Fruit fly (Drosophila melanogaster) whole organism, embryonic: ENCODE results near the gene ClC-c.
A peak's percentile ranks its signal among the peaks of the same experiment; 100 is the strongest.

Source experiments
- Aef1 ChIP-seq: fragments of 200-800 bp; sonication (Bioruptor generic); IDR thresholded peaks from 3 replicates; pipeline ENCODE4 v1.3.6; 2022; ENCODE audit warnings: missing biosample characterization, missing genetic modification characterization
- Atf-2 ChIP-seq: fragments of 200-800 bp; sonication (Bioruptor generic); optimal IDR thresholded peaks from 2 replicates; lab custom pipeline; 2016; ENCODE audit warnings: missing biosample characterization, missing genetic modification characterization
- B-H1 ChIP-seq: fragments of 200-800 bp; sonication (Bioruptor generic); IDR thresholded peaks from 3 replicates; pipeline ENCODE4 v1.3.6; 2022; ENCODE audit warnings: missing biosample characterization, missing genetic modification characterization
- Bgb ChIP-seq: fragments of 200-800 bp; sonication (Bioruptor generic); IDR thresholded peaks from 2 replicates; pipeline ENCODE4 v1.3.6; 2022; ENCODE audit warnings: missing biosample characterization, missing genetic modification characterization; ENCODE audit not compliant: partially characterized antibody
- C15 ChIP-seq: fragments of 200-800 bp; sonication (Bioruptor generic); IDR thresholded peaks from 3 replicates; pipeline ENCODE4 v1.3.6; 2022; ENCODE audit warnings: missing biosample characterization, missing genetic modification characterization
- CG10147 ChIP-seq: fragments of 200-800 bp; sonication (Bioruptor generic); optimal IDR thresholded peaks from 2 replicates; lab custom pipeline; 2019; ENCODE audit warnings: missing biosample characterization, mild to moderate bottlenecking, missing genetic modification characterization, moderate library complexity
- CG10209 ChIP-seq: fragments of 200-800 bp; sonication (Bioruptor generic); optimal IDR thresholded peaks from 3 replicates; lab custom pipeline; 2017; ENCODE audit warnings: missing biosample characterization, mild to moderate bottlenecking, missing genetic modification characterization, missing genetic modification reagents
- CG10274 ChIP-seq: fragments of 200-800 bp; sonication (Bioruptor generic); optimal IDR thresholded peaks from 3 replicates; lab custom pipeline; 2017; ENCODE audit warnings: missing biosample characterization, mild to moderate bottlenecking, missing genetic modification characterization
- CG12104 ChIP-seq: fragments of 200-800 bp; sonication (Bioruptor generic); optimal IDR thresholded peaks from 3 replicates; lab custom pipeline; 2016; ENCODE audit warnings: missing biosample characterization, missing genetic modification characterization
- CG12391 ChIP-seq: fragments of 200-800 bp; sonication (Bioruptor generic); optimal IDR thresholded peaks from 3 replicates; lab custom pipeline; 2018; ENCODE audit warnings: missing biosample characterization, mild to moderate bottlenecking, missing genetic modification characterization, moderate library complexity
- CG12769 ChIP-seq: fragments of 200-800 bp; sonication (Bioruptor generic); optimal IDR thresholded peaks from 2 replicates; lab custom pipeline; 2019; ENCODE audit warnings: missing biosample characterization, mild to moderate bottlenecking, missing genetic modification characterization, moderate library complexity
- CG13296 ChIP-seq: fragments of 200-800 bp; sonication (Bioruptor generic); optimal IDR thresholded peaks from 3 replicates; lab custom pipeline; 2018; ENCODE audit warnings: missing biosample characterization, mild to moderate bottlenecking, missing genetic modification characterization
- CG14710 ChIP-seq: fragments of 200-800 bp; sonication (Bioruptor generic); optimal IDR thresholded peaks from 3 replicates; lab custom pipeline; 2019; ENCODE audit warnings: missing biosample characterization, mild to moderate bottlenecking, missing genetic modification characterization, moderate library complexity
- CG17361 ChIP-seq: fragments of 200-800 bp; sonication (Bioruptor generic); IDR thresholded peaks from 3 replicates; pipeline ENCODE4 v1.3.6; 2022; ENCODE audit warnings: missing biosample characterization, missing genetic modification characterization
- CG18476 ChIP-seq: fragments of 200-800 bp; sonication (Bioruptor generic); optimal IDR thresholded peaks from 2 replicates; lab custom pipeline; 2016; ENCODE audit warnings: missing biosample characterization, mild to moderate bottlenecking, missing genetic modification characterization
- CG18764 ChIP-seq: fragments of 200-800 bp; sonication (Bioruptor generic); optimal IDR thresholded peaks from 3 replicates; lab custom pipeline; 2016; ENCODE audit warnings: missing biosample characterization, missing genetic modification characterization
- CG3065 ChIP-seq: fragments of 200-800 bp; sonication (Bioruptor generic); optimal IDR thresholded peaks from 2 replicates; lab custom pipeline; 2016; ENCODE audit warnings: missing biosample characterization, missing genetic modification characterization
- CG31224 ChIP-seq: fragments of 200-800 bp; sonication (Bioruptor generic); IDR thresholded peaks from 2 replicates; pipeline ENCODE4 v1.3.6; 2022; ENCODE audit warnings: missing biosample characterization, missing genetic modification characterization
- CG31441 ChIP-seq: fragments of 200-800 bp; sonication (Bioruptor generic); IDR thresholded peaks from 2 replicates; pipeline ENCODE4 v1.3.6; 2022; ENCODE audit warnings: missing biosample characterization, missing genetic modification characterization
- CG32532 ChIP-seq: fragments of 200-800 bp; sonication (Bioruptor generic); IDR thresholded peaks from 2 replicates; pipeline ENCODE4 v1.3.6; 2022; ENCODE audit warnings: missing biosample characterization, missing genetic modification characterization
- CG4730 ChIP-seq: fragments of 200-800 bp; sonication (Bioruptor generic); IDR thresholded peaks from 2 replicates; pipeline ENCODE4 v1.3.6; 2022; ENCODE audit warnings: missing biosample characterization, missing genetic modification characterization
- CG4820 ChIP-seq: fragments of 200-800 bp; sonication (Bioruptor generic); optimal IDR thresholded peaks from 3 replicates; lab custom pipeline; 2016; ENCODE audit warnings: missing biosample characterization, missing genetic modification characterization
- CG6765 ChIP-seq: fragments of 200-800 bp; sonication (Bioruptor generic); optimal IDR thresholded peaks from 3 replicates; lab custom pipeline; 2017; ENCODE audit warnings: missing biosample characterization, mild to moderate bottlenecking, missing genetic modification characterization
- CG6813 ChIP-seq: fragments of 200-800 bp; sonication (Bioruptor generic); optimal IDR thresholded peaks from 2 replicates; lab custom pipeline; 2017; ENCODE audit warnings: missing biosample characterization, missing genetic modification characterization, mild to moderate bottlenecking, moderate library complexity, missing genetic modification reagents
- CG7357 ChIP-seq: fragments of 200-800 bp; sonication (Bioruptor generic); IDR thresholded peaks from 3 replicates; pipeline ENCODE4 v1.3.6; 2022; ENCODE audit warnings: missing biosample characterization, missing genetic modification characterization
- CG9876 ChIP-seq: fragments of 200-800 bp; sonication (Bioruptor generic); optimal IDR thresholded peaks from 2 replicates; lab custom pipeline; 2016; ENCODE audit warnings: missing biosample characterization, missing genetic modification characterization
- Dip2 ChIP-seq: fragments of 200-800 bp; sonication (Bioruptor generic); IDR thresholded peaks from 2 replicates; pipeline ENCODE4 v1.3.6; 2022; ENCODE audit warnings: missing biosample characterization, missing genetic modification characterization
- Dref ChIP-seq: fragments of 200-800 bp; sonication (Bioruptor generic); IDR thresholded peaks from 2 replicates; pipeline ENCODE4 v1.3.6; 2022; ENCODE audit warnings: missing biosample characterization, missing genetic modification characterization
- Jarid2 ChIP-seq: fragments of 200-800 bp; sonication (Bioruptor generic); optimal IDR thresholded peaks from 3 replicates; lab custom pipeline; 2017; ENCODE audit warnings: mild to moderate bottlenecking, missing biosample characterization, missing genetic modification reagents, missing genetic modification characterization
- MBD-R2 ChIP-seq: fragments of 200-800 bp; sonication (Bioruptor generic); IDR thresholded peaks from 2 replicates; pipeline ENCODE4 v1.3.6; 2022; ENCODE audit warnings: missing biosample characterization, missing genetic modification characterization
- Oli ChIP-seq: fragments of 200-800 bp; sonication (Bioruptor generic); optimal IDR thresholded peaks from 2 replicates; lab custom pipeline; 2018; ENCODE audit warnings: missing biosample characterization, mild to moderate bottlenecking, missing genetic modification characterization, moderate library complexity
- Opbp ChIP-seq: fragments of 200-800 bp; sonication (Bioruptor generic); IDR thresholded peaks from 3 replicates; pipeline ENCODE4 v1.3.6; 2022; ENCODE audit warnings: missing biosample characterization, missing genetic modification characterization; ENCODE audit not compliant: partially characterized antibody
- Sox102F ChIP-seq: fragments of 200-800 bp; sonication (Bioruptor generic); optimal IDR thresholded peaks from 2 replicates; lab custom pipeline; 2018; ENCODE audit warnings: missing biosample characterization, mild to moderate bottlenecking, missing genetic modification characterization, moderate library complexity
- TFAM ChIP-seq: fragments of 200-800 bp; sonication (Bioruptor generic); optimal IDR thresholded peaks from 2 replicates; lab custom pipeline; 2017; ENCODE audit warnings: missing biosample characterization, missing genetic modification characterization, inconsistent platforms
- ab ChIP-seq: fragments of 200-800 bp; sonication (Bioruptor generic); optimal IDR thresholded peaks from 2 replicates; lab custom pipeline; 2016; ENCODE audit warnings: missing biosample characterization, missing genetic modification characterization
- bcd ChIP-seq: fragments of 200-800 bp; sonication (Bioruptor generic); optimal IDR thresholded peaks from 2 replicates; lab custom pipeline; 2017; ENCODE audit warnings: missing biosample characterization, mild to moderate bottlenecking, missing genetic modification characterization
- corto ChIP-seq: fragments of 200-800 bp; sonication (Bioruptor generic); optimal IDR thresholded peaks from 2 replicates; lab custom pipeline; 2016; ENCODE audit warnings: missing biosample characterization, mild to moderate bottlenecking, missing genetic modification characterization, moderate library complexity
- crol ChIP-seq: fragments of 200-800 bp; sonication (Bioruptor generic); IDR thresholded peaks from 2 replicates; pipeline ENCODE4 v1.3.6; 2022; ENCODE audit warnings: missing biosample characterization, missing genetic modification characterization
- fd102C ChIP-seq: fragments of 200-800 bp; sonication (Bioruptor generic); optimal IDR thresholded peaks from 2 replicates; lab custom pipeline; 2018; ENCODE audit warnings: missing biosample characterization, mild to moderate bottlenecking, missing genetic modification characterization, moderate library complexity
- fd3F ChIP-seq: fragments of 200-800 bp; sonication (Bioruptor generic); optimal IDR thresholded peaks from 2 replicates; lab custom pipeline; 2018; ENCODE audit warnings: missing biosample characterization, mild to moderate bottlenecking, missing genetic modification characterization, moderate library complexity
- ftz-f1 ChIP-seq: fragments of 200-800 bp; sonication (Bioruptor generic); optimal IDR thresholded peaks from 2 replicates; lab custom pipeline; 2016; ENCODE audit warnings: missing biosample characterization, missing genetic modification characterization
- h ChIP-seq: fragments of >200 bp; optimal IDR thresholded peaks from 2 replicates; lab custom pipeline; 2017
- jumu ChIP-seq: fragments of 200-800 bp; sonication (Bioruptor generic); optimal IDR thresholded peaks from 3 replicates; lab custom pipeline; 2016; ENCODE audit warnings: missing biosample characterization, missing genetic modification characterization
- lbe ChIP-seq: fragments of 200-800 bp; sonication (Bioruptor generic); optimal IDR thresholded peaks from 2 replicates; lab custom pipeline; 2016; ENCODE audit warnings: missing biosample characterization, mild to moderate bottlenecking, missing genetic modification characterization
- sd ChIP-seq: fragments of 200-800 bp; sonication (Bioruptor generic); optimal IDR thresholded peaks from 3 replicates; lab custom pipeline; 2018; ENCODE audit warnings: missing biosample characterization, mild to moderate bottlenecking, missing genetic modification characterization, moderate library complexity
- sens ChIP-seq: fragments of 200-800 bp; sonication (Bioruptor generic); peaks from one replicate; lab custom pipeline; 2016; ENCODE audit warnings: missing biosample characterization, missing genetic modification characterization
- sens-2 ChIP-seq: fragments of 200-800 bp; sonication (Bioruptor generic); IDR thresholded peaks from 2 replicates; pipeline ENCODE4 v1.3.6; 2022; ENCODE audit warnings: missing biosample characterization, missing genetic modification characterization
- sima ChIP-seq: fragments of 200-800 bp; sonication (Bioruptor generic); optimal IDR thresholded peaks from 2 replicates; lab custom pipeline; 2016; ENCODE audit warnings: missing biosample characterization, missing genetic modification characterization
- so ChIP-seq: fragments of 200-800 bp; sonication (Bioruptor generic); IDR thresholded peaks from 3 replicates; pipeline ENCODE4 v1.3.6; 2022; ENCODE audit warnings: missing biosample characterization, missing genetic modification characterization
- sr ChIP-seq: fragments of 200-800 bp; sonication (Bioruptor generic); IDR thresholded peaks from 3 replicates; pipeline ENCODE4 v1.3.6; 2022; ENCODE audit warnings: missing biosample characterization, missing genetic modification characterization
- ssp ChIP-seq: fragments of 200-800 bp; sonication (Bioruptor generic); IDR thresholded peaks from 2 replicates; pipeline ENCODE4 v1.3.6; 2022; ENCODE audit warnings: missing biosample characterization, missing genetic modification characterization

ClC-c gene

dm6 chr3L:16105528-16105927 lies 15.3 kb downstream of the ClC-c start, which contains the start of the genes IntS9 and CG43295 (continued):
- TF ChIP-seq Oli (tag; lab: Kevin White, UChicago) (peak; percentile 68), Opbp (GFP tag; lab: Robert Waterston, UW) (no peak), lbe (GFP tag; lab: Kevin White, UChicago) (peak; percentile 77), CG3065 (peak; percentile 75), sens (GFP tag; lab: Kevin White, UChicago) (peak; percentile 99), CG6765 (no peak), fd102C (GFP tag; lab: Kevin White, UChicago) (peak; percentile 17), sr (GFP tag; lab: Robert Waterston, UW) (no peak; the same call in 2 of the 3 replicates), CG7357 (GFP tag; lab: Robert Waterston, UW) (peak; percentile 69; the same call in 2 of the 3 replicates), so (GFP tag; lab: Robert Waterston, UW) (peak; percentile 69; the same call in 2 of the 3 replicates), h (no peak), CG13296 (GFP tag; lab: Kevin White, UChicago) (no peak), Sox102F (GFP tag; lab: Kevin White, UChicago) (peak; percentile 84), CG18476 (GFP tag; lab: Kevin White, UChicago) (peak; percentile 83), crol (GFP tag; lab: Robert Waterston, UW) (0 out of 2 replicates have a peak, but pooled peaks have one; percentile 17), Dip2 (GFP tag; lab: Robert Waterston, UW) (no peak), Jarid2 (GFP tag; lab: Kevin White, UChicago) (no peak), Dref (GFP tag; lab: Robert Waterston, UW) (peak; percentile 26; the same call in 1 of the 2 replicates), CG12391 (peak; percentile 87), CG31441 (no peak), Atf-2 (GFP tag; lab: Kevin White, UChicago) (peak; percentile 82), TFAM (GFP tag; lab: Kevin White, UChicago) (no peak), Aef1 (GFP tag; lab: Robert Waterston, UW) (peak; percentile 82), CG14710 (tag; lab: Kevin White, UChicago) (peak; percentile 83), CG9876 (peak; percentile 68), CG12104 (GFP tag; lab: Kevin White, UChicago) (peak; percentile 44), sens-2 (GFP tag; lab: Robert Waterston, UW) (peak; percentile 77; the same call in 1 of the 2 replicates), MBD-R2 (peak; percentile 94), sima (GFP tag; lab: Kevin White, UChicago) (peak; percentile 25), CG10147 (GFP tag; lab: Kevin White, UChicago) (no peak), CG18764 (GFP tag; lab: Kevin White, UChicago) (peak; percentile 82), fd3F (GFP tag; lab: Kevin White, UChicago) (peak; percentile 58), CG10209 (GFP tag; lab: Kevin White, UChicago) (peak; percentile 67), CG17361 (GFP tag; lab: Robert Waterston, UW) (no peak; the same call in 2 of the 3 replicates), CG4820 (GFP tag; lab: Kevin White, UChicago) (peak; percentile 85), CG31224 (peak; percentile 60), CG6813 (GFP tag; lab: Kevin White, UChicago) (peak; percentile 68), Bgb (no peak), ftz-f1 (GFP tag; lab: Kevin White, UChicago) (no peak), ab (GFP tag; lab: Kevin White, UChicago) (peak; percentile 75), CG4730 (GFP tag; lab: Robert Waterston, UW) (peak; percentile 79), jumu (peak; percentile 89), CG32532 (GFP tag; lab: Robert Waterston, UW) (peak; percentile 86), B-H1 (GFP tag; lab: Robert Waterston, UW) (peak; percentile 79), C15 (GFP tag; lab: Robert Waterston, UW) (peak; percentile 38; the same call in 1 of the 3 replicates), CG12769 (tag; lab: Kevin White, UChicago) (no peak), sd (tag; lab: Kevin White, UChicago) (no peak), corto (GFP tag; lab: Kevin White, UChicago) (peak; percentile 69), CG10274 (GFP tag; lab: Kevin White, UChicago) (peak; percentile 39), bcd (GFP tag; lab: Kevin White, UChicago) (peak; percentile 72), ssp (GFP tag; lab: Robert Waterston, UW) (peak; percentile 55)
